Worm (Caenorhabditis elegans) whole organism, dauer: ENCODE data around the gene T10B10.8.

ENCODE experiments used
- unc-62 ChIP-seq: sonication (generic microtip); optimal IDR thresholded peaks from 2 replicates; lab custom pipeline; 2017; ENCODE audit warnings: missing biosample characterization, missing genetic modification reagents, missing genetic modification characterization

Gene T10B10.8

DNA sequence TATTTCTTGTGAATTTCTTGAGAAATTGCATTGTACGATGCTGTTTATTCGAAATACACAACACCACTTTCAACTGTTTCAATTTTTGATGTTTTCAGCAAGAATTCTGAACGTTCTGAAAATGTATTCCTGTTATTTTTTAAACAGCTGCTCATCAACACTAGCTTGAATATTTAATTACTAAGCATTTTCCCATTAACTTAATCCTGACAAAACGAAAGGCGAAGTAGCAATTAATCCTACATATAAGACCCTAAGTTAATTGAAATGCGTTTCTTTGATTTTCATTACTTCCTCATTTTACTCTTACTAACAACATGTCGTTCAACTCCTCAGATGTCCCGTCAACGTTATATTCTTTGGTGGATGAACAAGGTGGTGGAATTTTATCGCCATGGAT is 2.4 kb upstream of the T10B10.8 start, which contains the start of gene ocr-3:
Gene ocr-3 (plus strand): TSS at position 301 of the 400 bp plus-strand sequence.
- TF ChIP-seq unc-62: no peak

ce11 chrX:15167692-15168091 is 1.7 kb upstream of the T10B10.8 start:
- no peak for TF ChIP-seq unc-62

ce11 chrX:15164108-15164507 is 1.9 kb downstream of the T10B10.8 start, which contains the start of gene T10B10.9:
TSS of gene T10B10.9 (plus strand) at chrX:15164408.
- no peak for TF ChIP-seq unc-62

ce11 chrX:15163118-15163517 is 2.9 kb downstream of the T10B10.8 start:
- TF ChIP-seq unc-62: no peak

- TF ChIP-seq unc-62: no peak
Observed at ce11 chrX:15160923-15161322, 5.1 kb downstream of the T10B10.8 start.

DNA sequence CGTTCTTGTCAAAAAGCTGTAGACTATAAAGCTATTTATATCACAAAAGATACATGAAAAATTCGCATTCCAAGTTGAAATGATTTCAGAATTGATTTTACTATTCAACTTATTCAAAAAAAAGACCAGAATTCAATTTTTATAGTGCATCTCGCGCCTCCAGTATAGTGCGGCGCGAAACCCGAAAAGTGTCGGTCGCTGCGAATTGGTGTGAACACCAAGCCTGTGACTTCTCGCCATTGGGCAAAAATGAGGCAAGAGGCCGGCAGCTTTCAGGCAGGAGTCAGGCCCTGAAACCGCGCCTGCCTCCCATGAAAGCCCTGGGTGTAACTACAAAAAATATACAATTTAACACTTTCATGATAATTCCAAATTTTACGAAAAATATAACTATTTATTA is 6.7 kb downstream of the T10B10.8 start:
- no peak for TF ChIP-seq unc-62

ce11 chrX:15158699-15159312 is 7.2 kb downstream of the T10B10.8 start, which contains the start of gene C11G10.1:
TSS of gene C11G10.1 (minus strand) at chrX:15158749.
- no peak for TF ChIP-seq unc-62

- no peak for TF ChIP-seq unc-62
Observed at ce11 chrX:15157854-15158253, 8.2 kb downstream of the T10B10.8 start.

ce11 chrX:15155054-15155453 is 11.0 kb downstream of the T10B10.8 start:
- TF ChIP-seq unc-62: no peak

- TF ChIP-seq unc-62: no peak
Observed at ce11 chrX:15148831-15149230, 17.2 kb downstream of the T10B10.8 start.

ce11 chrX:15148389-15148788 is 17.6 kb downstream of the T10B10.8 start:
- no peak for TF ChIP-seq unc-62

ce11 chrX:15147640-15148039 is 18.4 kb downstream of the T10B10.8 start, which contains the start of gene unc-7:
TSS of gene unc-7 (minus strand) at chrX:15147740.
- no peak for TF ChIP-seq unc-62

DNA sequence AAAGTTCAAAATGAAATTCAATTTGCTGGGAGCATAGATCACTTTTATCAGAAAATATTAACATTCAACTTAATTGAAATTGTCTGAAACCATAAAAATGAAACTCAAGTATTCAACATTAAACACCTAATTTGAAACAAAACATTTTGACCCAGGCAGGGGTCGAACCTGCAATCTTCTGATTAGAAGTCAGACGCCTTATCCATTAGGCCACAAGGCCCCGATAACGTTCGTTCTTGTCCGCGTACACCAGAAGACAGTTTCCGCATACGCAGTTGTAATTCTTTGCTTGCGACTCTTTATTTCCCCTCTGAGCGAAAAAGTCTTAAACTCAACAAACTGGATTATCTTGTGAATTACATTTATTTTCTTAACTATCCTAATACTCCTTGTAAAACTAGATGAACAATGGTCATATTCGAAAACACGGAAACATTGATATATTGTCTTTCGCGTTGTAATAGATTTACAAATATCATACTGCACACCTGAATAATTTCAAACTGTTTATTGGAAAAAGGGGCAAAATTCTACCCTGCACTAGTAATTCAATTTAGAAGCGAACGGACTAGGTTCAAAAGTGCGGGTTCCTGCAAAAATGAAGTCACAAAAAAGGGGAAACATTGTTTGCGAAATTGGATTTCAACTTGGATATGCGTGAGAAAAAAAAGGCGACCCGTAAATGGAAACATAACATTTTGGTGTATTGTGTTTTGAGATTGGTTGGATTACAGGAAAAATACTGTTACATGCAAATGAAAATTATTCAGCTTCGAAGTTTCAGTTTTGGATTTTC is 19.4 kb downstream of the T10B10.8 start:
- TF ChIP-seq unc-62: no peak

DNA sequence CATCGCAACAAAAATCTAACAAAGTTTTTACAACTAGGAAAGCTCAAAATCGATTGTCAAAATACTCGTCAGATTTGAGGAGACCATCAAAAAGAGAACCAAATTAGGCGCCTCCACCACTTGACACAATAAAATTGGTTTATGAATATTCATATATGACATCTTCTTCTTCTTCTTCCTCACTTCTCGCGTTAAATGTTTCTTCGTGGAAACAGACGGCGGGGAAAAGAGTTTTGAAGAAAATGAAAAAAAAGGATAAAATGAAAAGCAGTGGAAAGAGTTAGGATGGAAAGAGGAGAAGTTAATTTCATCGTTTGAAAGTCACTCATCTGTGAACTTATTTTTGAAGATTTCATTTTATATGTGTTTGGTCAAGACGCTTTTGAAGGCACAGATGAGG is 31.1 kb downstream of the T10B10.8 start:
- no peak for TF ChIP-seq unc-62

- TF ChIP-seq unc-62: no peak
Observed at ce11 chrX:15133180-15133579, 32.8 kb downstream of the T10B10.8 start.

DNA sequence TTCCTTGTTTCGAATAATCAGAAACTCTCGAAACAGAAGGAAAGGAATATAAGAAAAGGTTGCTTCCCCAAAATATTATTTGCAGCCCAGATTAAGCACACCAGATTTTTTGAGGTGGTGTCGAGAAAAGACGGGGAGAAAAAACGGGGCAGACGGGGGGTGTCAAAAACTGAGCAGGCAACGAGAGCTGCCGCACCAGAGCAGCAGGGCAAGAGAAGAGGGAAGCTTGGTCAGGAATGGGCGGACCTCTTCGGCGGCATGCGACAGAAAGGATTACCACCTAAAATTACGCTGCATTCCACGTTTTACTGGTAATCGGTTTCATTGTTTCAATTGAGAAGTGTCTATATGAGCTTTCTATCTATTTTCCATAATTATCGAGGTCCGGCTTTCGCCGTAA is 33.9 kb downstream of the T10B10.8 start:
- no peak for TF ChIP-seq unc-62

DNA sequence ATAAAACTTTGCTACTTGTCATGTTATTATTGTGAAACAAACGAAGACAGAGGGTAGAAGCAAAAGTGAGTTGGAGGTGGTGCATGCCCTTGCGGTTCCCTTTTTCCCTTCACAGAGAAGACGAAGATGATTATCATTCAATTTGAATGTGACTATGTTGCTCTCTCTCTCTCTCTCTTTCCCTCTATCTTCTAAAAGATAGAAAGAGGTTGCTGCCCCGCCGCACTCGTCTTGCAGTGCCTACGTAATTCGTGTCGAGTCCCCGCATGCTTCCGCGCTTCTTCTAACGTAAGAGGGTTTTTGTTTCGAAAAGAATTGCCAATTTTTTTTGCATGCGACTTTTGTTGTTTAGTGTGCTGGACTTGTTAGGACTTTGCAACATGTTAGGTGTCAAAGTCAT is 37.8 kb downstream of the T10B10.8 start:
- no peak for TF ChIP-seq unc-62

DNA sequence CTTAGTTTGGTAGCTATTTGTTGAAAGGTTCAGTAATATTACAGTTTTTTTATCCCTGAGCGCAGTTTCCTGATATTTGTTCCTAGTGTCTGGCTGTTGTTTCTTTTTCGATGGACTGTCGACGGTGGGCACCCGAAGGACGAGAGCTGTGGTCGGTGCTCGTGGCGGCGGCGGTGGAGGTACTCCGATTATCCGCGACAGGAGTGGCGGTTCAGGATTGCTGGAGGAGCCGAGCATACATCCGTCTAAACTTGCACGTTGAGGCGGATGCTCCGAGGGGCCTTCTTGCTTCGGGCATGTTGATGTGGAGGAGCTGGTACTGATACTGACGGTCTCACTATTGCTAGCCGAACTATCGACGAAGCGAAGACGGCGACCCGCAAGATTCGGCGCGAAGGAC is 38.7 kb downstream of the T10B10.8 start:
- no peak for TF ChIP-seq unc-62
